Worm (Caenorhabditis elegans) whole organism, L2 larva: ENCODE data around the gene gcy-1.

Source experiments
- C34F6.9 ChIP-seq: fragments of 150-350 bp; optimal IDR thresholded peaks from 2 replicates; lab custom pipeline; 2014; ENCODE audit warnings: missing biosample characterization, missing genetic modification characterization
- F13H6.1 ChIP-seq: sonication (generic microtip); optimal IDR thresholded peaks from 2 replicates; lab custom pipeline; 2016; ENCODE audit warnings: missing genetic modification characterization, missing compliant biosample characterization
- R02D3.7 ChIP-seq: fragments of 150-350 bp; optimal IDR thresholded peaks from 2 replicates; lab custom pipeline; 2014; ENCODE audit warnings: missing biosample characterization, missing genetic modification characterization
- Y55F3AM.14 ChIP-seq: fragments of 200-800 bp; sonication (Bioruptor generic); optimal IDR thresholded peaks from 2 replicates; lab custom pipeline; 2018; ENCODE audit warnings: mild to moderate bottlenecking, missing genetic modification characterization, missing compliant biosample characterization
- alr-1 ChIP-seq: fragments of 150-350 bp; optimal IDR thresholded peaks from 2 replicates; lab custom pipeline; 2014; ENCODE audit warnings: missing biosample characterization, missing genetic modification characterization
- ceh-16 ChIP-seq: fragments of 150-350 bp; optimal IDR thresholded peaks from 2 replicates; lab custom pipeline; 2014; ENCODE audit warnings: missing biosample characterization, missing genetic modification characterization
- ceh-82 ChIP-seq: fragments of 150-350 bp; optimal IDR thresholded peaks from 2 replicates; lab custom pipeline; 2014; ENCODE audit warnings: missing biosample characterization, missing genetic modification characterization
- dmd-4 ChIP-seq: sonication (generic microtip); optimal IDR thresholded peaks from 2 replicates; lab custom pipeline; 2017; ENCODE audit warnings: missing biosample characterization, missing genetic modification characterization
- egl-27 ChIP-seq: sonication (generic microtip); optimal IDR thresholded peaks from 3 replicates; lab custom pipeline; 2017; ENCODE audit warnings: missing biosample characterization, missing genetic modification reagents, missing genetic modification characterization
- elt-1 ChIP-seq: fragments of 150-350 bp; optimal IDR thresholded peaks from 2 replicates; lab custom pipeline; 2014; ENCODE audit warnings: missing biosample characterization, missing genetic modification characterization
- elt-3 ChIP-seq: sonication (generic microtip); optimal IDR thresholded peaks from 2 replicates; lab custom pipeline; 2017; ENCODE audit warnings: missing biosample characterization, missing genetic modification characterization
- lin-11 ChIP-seq: fragments of 150-350 bp; sonication (generic microtip); optimal IDR thresholded peaks from 2 replicates; lab custom pipeline; 2014; ENCODE audit warnings: missing biosample characterization, missing genetic modification characterization, inconsistent platforms, mixed read lengths
- lin-13 ChIP-seq: fragments of 150-350 bp; optimal IDR thresholded peaks from 2 replicates; lab custom pipeline; 2014; ENCODE audit warnings: missing biosample characterization, missing genetic modification reagents, missing genetic modification characterization
- lin-39 ChIP-seq: fragments of 150-350 bp; optimal IDR thresholded peaks from 2 replicates; lab custom pipeline; 2014; ENCODE audit warnings: missing biosample characterization, missing genetic modification reagents, missing genetic modification characterization
- mbf-1 ChIP-seq: sonication (generic microtip); optimal IDR thresholded peaks from 2 replicates; lab custom pipeline; 2017; ENCODE audit warnings: missing biosample characterization, missing genetic modification characterization
- nhr-10 ChIP-seq: sonication (generic microtip); optimal IDR thresholded peaks from 2 replicates; lab custom pipeline; 2017; ENCODE audit warnings: missing biosample characterization, missing genetic modification characterization
- nhr-11 ChIP-seq: fragments of 150-350 bp; optimal IDR thresholded peaks from 2 replicates; lab custom pipeline; 2014; ENCODE audit warnings: missing biosample characterization, missing genetic modification characterization
- nhr-129 ChIP-seq: fragments of 150-350 bp; optimal IDR thresholded peaks from 2 replicates; lab custom pipeline; 2014; ENCODE audit warnings: missing biosample characterization, missing genetic modification characterization
- nhr-21 ChIP-seq: fragments of 150-350 bp; optimal IDR thresholded peaks from 2 replicates; lab custom pipeline; 2014; ENCODE audit warnings: missing biosample characterization, missing genetic modification characterization
- nhr-237 ChIP-seq: fragments of 150-350 bp; optimal IDR thresholded peaks from 2 replicates; lab custom pipeline; 2014; ENCODE audit warnings: missing biosample characterization, missing genetic modification characterization
- nhr-25 ChIP-seq: fragments of 150-350 bp; sonication (generic microtip); optimal IDR thresholded peaks from 3 replicates; lab custom pipeline; 2014; ENCODE audit warnings: missing biosample characterization, missing genetic modification characterization
- nhr-6 ChIP-seq: fragments of 150-350 bp; optimal IDR thresholded peaks from 2 replicates; lab custom pipeline; 2014; ENCODE audit warnings: missing biosample characterization, missing genetic modification characterization
- peb-1 ChIP-seq: fragments of 150-350 bp; optimal IDR thresholded peaks from 2 replicates; lab custom pipeline; 2014; ENCODE audit warnings: missing biosample characterization, missing genetic modification characterization
- sem-4 ChIP-seq: fragments of 150-350 bp; optimal IDR thresholded peaks from 2 replicates; lab custom pipeline; 2014; ENCODE audit warnings: missing biosample characterization, missing genetic modification reagents, missing genetic modification characterization
- skn-1 ChIP-seq: sonication (generic microtip); optimal IDR thresholded peaks from 2 replicates; lab custom pipeline; 2017; ENCODE audit warnings: missing biosample characterization, missing genetic modification characterization
- sma-3 ChIP-seq: sonication (generic microtip); optimal IDR thresholded peaks from 2 replicates; lab custom pipeline; 2016; ENCODE audit warnings: missing genetic modification reagents, missing genetic modification characterization, missing compliant biosample characterization
- sma-9 ChIP-seq, 2 experiments: fragments of 150-350 bp in 1 of 2; sonication (generic microtip) in 1 of 2; optimal IDR thresholded peaks; 2 replicates each; lab custom pipeline; 2014 to 2016; ENCODE audit warnings: missing genetic modification characterization in 2 of 2, mild to moderate bottlenecking in 1 of 2, missing biosample characterization in 1 of 2, missing compliant biosample characterization in 1 of 2, missing genetic modification reagents in 1 of 2, moderate library complexity in 1 of 2
- unc-55 ChIP-seq: fragments of 150-350 bp; sonication (generic microtip); optimal IDR thresholded peaks from 3 replicates; lab custom pipeline; 2014; ENCODE audit warnings: missing biosample characterization, missing genetic modification reagents, missing genetic modification characterization
- unc-62 ChIP-seq: fragments of 150-350 bp; optimal IDR thresholded peaks from 2 replicates; lab custom pipeline; 2014; ENCODE audit warnings: missing biosample characterization, missing genetic modification reagents, missing genetic modification characterization
- zag-1 ChIP-seq: fragments of 150-350 bp; optimal IDR thresholded peaks from 2 replicates; lab custom pipeline; 2014; ENCODE audit warnings: missing biosample characterization, missing genetic modification characterization
- ztf-11 ChIP-seq: sonication (generic microtip); optimal IDR thresholded peaks from 2 replicates; lab custom pipeline; 2017; ENCODE audit warnings: missing biosample characterization, missing genetic modification characterization

The gcy-1 gene

ce11 chrII:9554925-9555553, 38.3 kb upstream of the gcy-1 start, which contains the start of gene F35H8.2:
Gene F35H8.2 (plus strand): TSS chrII:9555503.
- TF ChIP-seq sma-9 (GFP tag; optimal IDR thresholded peaks at IDR 0.05; lab: Kevin White, UChicago) (no peak), sma-9 (tag; optimal IDR thresholded peaks at IDR 0.05; lab: Kevin White, UChicago) (no peak), nhr-25 (tag; lab: Kevin White, UChicago) (peak; percentile 82), sma-3 (GFP tag; lab: Kevin White, UChicago) (peak; percentile 18), nhr-21 (tag; lab: Kevin White, UChicago) (peak; percentile 34)

ce11 chrII:9553179-9553578, 36.4 kb upstream of the gcy-1 start, which contains the start of gene F35H8.1:
Gene F35H8.1 (minus strand): TSS chrII:9553279.
- no peak for TF ChIP-seq unc-62
- no peak for TF ChIP-seq elt-1 (tag; lab: Kevin White, UChicago)
- TF ChIP-seq nhr-10 (tag; lab: Kevin White, UChicago): no peak
- TF ChIP-seq peb-1 (tag; lab: Kevin White, UChicago): no peak
- no peak for TF ChIP-seq ceh-16 (tag; lab: Kevin White, UChicago)
- TF ChIP-seq lin-11 (tag; lab: Kevin White, UChicago): no peak
- no peak for TF ChIP-seq egl-27 (tag; lab: Kevin White, UChicago)
- no peak for TF ChIP-seq R02D3.7
- no peak for TF ChIP-seq sma-9 (GFP tag; optimal IDR thresholded peaks at IDR 0.05; lab: Kevin White, UChicago)
- TF ChIP-seq sma-9 (tag; optimal IDR thresholded peaks at IDR 0.05; lab: Kevin White, UChicago): no peak
- no peak for TF ChIP-seq ztf-11 (tag; lab: Kevin White, UChicago)
- TF ChIP-seq lin-39 (tag; lab: Kevin White, UChicago): no peak
- no peak for TF ChIP-seq lin-13 (GFP tag; lab: Kevin White, UChicago)
- no peak for TF ChIP-seq nhr-129
- TF ChIP-seq elt-3 (tag; lab: Kevin White, UChicago): no peak

- TF ChIP-seq lin-13 (GFP tag; lab: Kevin White, UChicago) (no peak), elt-1 (tag; lab: Kevin White, UChicago) (no peak), Y55F3AM.14 (no peak), nhr-129 (no peak), egl-27 (tag; lab: Kevin White, UChicago) (no peak), zag-1 (tag; lab: Kevin White, UChicago) (no peak), sma-3 (GFP tag; lab: Kevin White, UChicago) (no peak), F13H6.1 (tag; lab: Kevin White, UChicago) (no peak), nhr-237 (tag; lab: Kevin White, UChicago) (no peak), unc-55 (no peak), nhr-25 (tag; lab: Kevin White, UChicago) (no peak)
Measured at ce11 chrII:9551536-9551935, 34.8 kb upstream of the gcy-1 start, which contains the start of gene F35H8.12. Gene F35H8.12 (plus strand): TSS chrII:9551836.

ce11 chrII:9550718-9551117, 34.0 kb upstream of the gcy-1 start, which contains the start of gene sra-6:
Gene sra-6 (minus strand): TSS chrII:9550818.
- no peak for TF ChIP-seq mbf-1 (tag; lab: Kevin White, UChicago)
- no peak for TF ChIP-seq sem-4
- TF ChIP-seq skn-1: no peak
- TF ChIP-seq, all 48 proteins: peak for 0

ce11 chrII:9544386-9544785, 27.6 kb upstream of the gcy-1 start, which contains the start of gene sra-7:
Gene sra-7 (plus strand): TSS chrII:9544686.
- TF ChIP-seq nhr-10 (tag; lab: Kevin White, UChicago) (no peak), elt-3 (tag; lab: Kevin White, UChicago) (no peak), alr-1 (tag; lab: Kevin White, UChicago) (no peak), ceh-82 (tag; lab: Kevin White, UChicago) (no peak), dmd-4 (tag; lab: Kevin White, UChicago) (no peak), nhr-6 (tag; lab: Kevin White, UChicago) (no peak), nhr-129 (no peak), nhr-11 (tag; lab: Kevin White, UChicago) (no peak)
- TF ChIP-seq, all 48 proteins: peak for 0

- TF ChIP-seq unc-62 (no peak), F13H6.1 (tag; lab: Kevin White, UChicago) (no peak), elt-1 (tag; lab: Kevin White, UChicago) (no peak), sma-3 (GFP tag; lab: Kevin White, UChicago) (no peak), nhr-10 (tag; lab: Kevin White, UChicago) (no peak), sem-4 (no peak), nhr-11 (tag; lab: Kevin White, UChicago) (no peak), C34F6.9 (tag; lab: Kevin White, UChicago) (no peak), elt-3 (tag; lab: Kevin White, UChicago) (no peak)
- TF ChIP-seq, all 48 proteins: peak for 0
Measured at ce11 chrII:9542785-9543184, 26.0 kb upstream of the gcy-1 start, which contains the start of gene sra-4. Gene sra-4 (minus strand): TSS chrII:9542885.
